Fruit fly (Drosophila melanogaster): ENCODE measurements around the gene CG4259.

Gene CG4259

dm6 chr2L:2131449-2132109, 2.5 kb upstream of the CG4259 start:
- TF ChIP-seq noc (tag; optimal IDR thresholded peaks at IDR 0.05): no peak

dm6 chr2L:2130157-2130987, 1.3 kb upstream of the CG4259 start, which contains the start of gene Glyp:
Gene Glyp (plus strand): TSS chr2L:2130813.
- peak; percentile 99 for TF ChIP-seq noc (tag; optimal IDR thresholded peaks at IDR 0.05)

- TF ChIP-seq noc (tag; optimal IDR thresholded peaks at IDR 0.05): no peak
Measured at dm6 chr2L:2110350-2110888, 18.6 kb downstream of the CG4259 start.

dm6 chr2L:2109746-2110145, 19.3 kb downstream of the CG4259 start, which contains the start of gene dpr3:
Gene dpr3 (minus strand): TSS chr2L:2109878.
- TF ChIP-seq noc (tag; optimal IDR thresholded peaks at IDR 0.05): no peak

dm6 chr2L:2090235-2090634, 38.8 kb downstream of the CG4259 start:
- no peak for TF ChIP-seq noc (tag; optimal IDR thresholded peaks at IDR 0.05)

dm6 chr2L:2084349-2084748, 44.7 kb downstream of the CG4259 start:
- no peak for TF ChIP-seq noc (tag; optimal IDR thresholded peaks at IDR 0.05)

- no peak for TF ChIP-seq noc (tag; optimal IDR thresholded peaks at IDR 0.05)
Measured at dm6 chr2L:2079619-2080018, 49.4 kb downstream of the CG4259 start, which contains the start of gene CG12674. Gene CG12674 (plus strand): TSS chr2L:2079919.
